Worm (Caenorhabditis elegans) whole organism, L2 larva: ENCODE measurements around the gene ddx-19.
A peak's percentile ranks its signal among the peaks of the same experiment; 100 is the strongest.

Source experiments
- C34F6.9 ChIP-seq: fragments of 150-350 bp; optimal IDR thresholded peaks from 2 replicates; lab custom pipeline; 2014; ENCODE audit warnings: missing biosample characterization, missing genetic modification characterization
- F13H6.1 ChIP-seq: sonication (generic microtip); optimal IDR thresholded peaks from 2 replicates; lab custom pipeline; 2016; ENCODE audit warnings: missing genetic modification characterization, missing compliant biosample characterization
- R02D3.7 ChIP-seq: fragments of 150-350 bp; optimal IDR thresholded peaks from 2 replicates; lab custom pipeline; 2014; ENCODE audit warnings: missing biosample characterization, missing genetic modification characterization
- Y55F3AM.14 ChIP-seq: fragments of 200-800 bp; sonication (Bioruptor generic); optimal IDR thresholded peaks from 2 replicates; lab custom pipeline; 2018; ENCODE audit warnings: mild to moderate bottlenecking, missing genetic modification characterization, missing compliant biosample characterization
- ZK546.5 ChIP-seq: sonication (generic microtip); optimal IDR thresholded peaks from 2 replicates; lab custom pipeline; 2017; ENCODE audit warnings: missing biosample characterization, missing genetic modification characterization
- alr-1 ChIP-seq: fragments of 150-350 bp; optimal IDR thresholded peaks from 2 replicates; lab custom pipeline; 2014; ENCODE audit warnings: missing biosample characterization, missing genetic modification characterization
- aly-2 ChIP-seq: fragments of 150-350 bp; optimal IDR thresholded peaks from 2 replicates; lab custom pipeline; 2014; ENCODE audit warnings: missing biosample characterization, missing genetic modification characterization
- ama-1 ChIP-seq: fragments of 150-350 bp; optimal IDR thresholded peaks from 2 replicates; lab custom pipeline; 2018; ENCODE audit warnings: inconsistent platforms
- blmp-1 ChIP-seq: sonication (generic microtip); optimal IDR thresholded peaks from 2 replicates; lab custom pipeline; 2017; ENCODE audit warnings: missing genetic modification characterization, mild to moderate bottlenecking, missing compliant biosample characterization, antibody characterized with exemption, moderate library complexity; ENCODE audit not compliant: insufficient read depth
- ceh-16 ChIP-seq: fragments of 150-350 bp; optimal IDR thresholded peaks from 2 replicates; lab custom pipeline; 2014; ENCODE audit warnings: missing biosample characterization, missing genetic modification characterization
- ceh-82 ChIP-seq: fragments of 150-350 bp; optimal IDR thresholded peaks from 2 replicates; lab custom pipeline; 2014; ENCODE audit warnings: missing biosample characterization, missing genetic modification characterization
- crh-2 ChIP-seq: sonication (generic microtip); optimal IDR thresholded peaks from 2 replicates; lab custom pipeline; 2017; ENCODE audit warnings: missing biosample characterization, missing genetic modification characterization
- dmd-4 ChIP-seq: sonication (generic microtip); optimal IDR thresholded peaks from 2 replicates; lab custom pipeline; 2017; ENCODE audit warnings: missing biosample characterization, missing genetic modification characterization
- egl-27 ChIP-seq: sonication (generic microtip); optimal IDR thresholded peaks from 3 replicates; lab custom pipeline; 2017; ENCODE audit warnings: missing biosample characterization, missing genetic modification reagents, missing genetic modification characterization
- elt-1 ChIP-seq: fragments of 150-350 bp; optimal IDR thresholded peaks from 2 replicates; lab custom pipeline; 2014; ENCODE audit warnings: missing biosample characterization, missing genetic modification characterization
- elt-3 ChIP-seq: sonication (generic microtip); optimal IDR thresholded peaks from 2 replicates; lab custom pipeline; 2017; ENCODE audit warnings: missing biosample characterization, missing genetic modification characterization
- fos-1 ChIP-seq: fragments of 150-350 bp; optimal IDR thresholded peaks from 2 replicates; lab custom pipeline; 2014; ENCODE audit warnings: missing biosample characterization, missing genetic modification characterization
- gmeb-1 ChIP-seq: fragments of 150-350 bp; optimal IDR thresholded peaks from 2 replicates; lab custom pipeline; 2014; ENCODE audit warnings: missing biosample characterization, missing genetic modification characterization
- lin-11 ChIP-seq: fragments of 150-350 bp; sonication (generic microtip); optimal IDR thresholded peaks from 2 replicates; lab custom pipeline; 2014; ENCODE audit warnings: missing biosample characterization, missing genetic modification characterization, inconsistent platforms, mixed read lengths
- lin-13 ChIP-seq: fragments of 150-350 bp; optimal IDR thresholded peaks from 2 replicates; lab custom pipeline; 2014; ENCODE audit warnings: missing biosample characterization, missing genetic modification reagents, missing genetic modification characterization
- lin-39 ChIP-seq: fragments of 150-350 bp; optimal IDR thresholded peaks from 2 replicates; lab custom pipeline; 2014; ENCODE audit warnings: missing biosample characterization, missing genetic modification reagents, missing genetic modification characterization
- lsy-2 ChIP-seq, 2 experiments: fragments of 150-350 bp in 1 of 2; sonication (generic microtip) in 1 of 2; optimal IDR thresholded peaks; 2 replicates each; lab custom pipeline; 2014 to 2017; ENCODE audit warnings: missing biosample characterization in 2 of 2, missing genetic modification characterization in 2 of 2
- mab-5 ChIP-seq: fragments of 150-350 bp; optimal IDR thresholded peaks from 2 replicates; lab custom pipeline; 2014; ENCODE audit warnings: missing biosample characterization, missing genetic modification characterization
- mbf-1 ChIP-seq: sonication (generic microtip); optimal IDR thresholded peaks from 2 replicates; lab custom pipeline; 2017; ENCODE audit warnings: missing biosample characterization, missing genetic modification characterization
- mdl-1 ChIP-seq, 2 experiments: fragments of 150-350 bp in 1 of 2; sonication (generic microtip) in 1 of 2; optimal IDR thresholded peaks; 2 replicates each; lab custom pipeline; 2017; ENCODE audit warnings: missing biosample characterization in 2 of 2, missing genetic modification characterization in 2 of 2
- nhr-10 ChIP-seq: sonication (generic microtip); optimal IDR thresholded peaks from 2 replicates; lab custom pipeline; 2017; ENCODE audit warnings: missing biosample characterization, missing genetic modification characterization
- nhr-11 ChIP-seq: fragments of 150-350 bp; optimal IDR thresholded peaks from 2 replicates; lab custom pipeline; 2014; ENCODE audit warnings: missing biosample characterization, missing genetic modification characterization
- nhr-12 ChIP-seq: fragments of 150-350 bp; optimal IDR thresholded peaks from 2 replicates; lab custom pipeline; 2014; ENCODE audit warnings: missing biosample characterization, missing genetic modification characterization
- nhr-129 ChIP-seq: fragments of 150-350 bp; optimal IDR thresholded peaks from 2 replicates; lab custom pipeline; 2014; ENCODE audit warnings: missing biosample characterization, missing genetic modification characterization
- nhr-21 ChIP-seq: fragments of 150-350 bp; optimal IDR thresholded peaks from 2 replicates; lab custom pipeline; 2014; ENCODE audit warnings: missing biosample characterization, missing genetic modification characterization
- nhr-23 ChIP-seq: fragments of 150-350 bp; optimal IDR thresholded peaks from 2 replicates; lab custom pipeline; 2014; ENCODE audit warnings: missing biosample characterization, missing genetic modification reagents, missing genetic modification characterization
- nhr-237 ChIP-seq: fragments of 150-350 bp; optimal IDR thresholded peaks from 2 replicates; lab custom pipeline; 2014; ENCODE audit warnings: missing biosample characterization, missing genetic modification characterization
- nhr-25 ChIP-seq: fragments of 150-350 bp; sonication (generic microtip); optimal IDR thresholded peaks from 3 replicates; lab custom pipeline; 2014; ENCODE audit warnings: missing biosample characterization, missing genetic modification characterization
- nhr-6 ChIP-seq: fragments of 150-350 bp; optimal IDR thresholded peaks from 2 replicates; lab custom pipeline; 2014; ENCODE audit warnings: missing biosample characterization, missing genetic modification characterization
- nhr-77 ChIP-seq: fragments of 150-350 bp; optimal IDR thresholded peaks from 2 replicates; lab custom pipeline; 2014; ENCODE audit warnings: missing biosample characterization, missing genetic modification characterization
- peb-1 ChIP-seq: fragments of 150-350 bp; optimal IDR thresholded peaks from 2 replicates; lab custom pipeline; 2014; ENCODE audit warnings: missing biosample characterization, missing genetic modification characterization
- sem-4 ChIP-seq: fragments of 150-350 bp; optimal IDR thresholded peaks from 2 replicates; lab custom pipeline; 2014; ENCODE audit warnings: missing biosample characterization, missing genetic modification reagents, missing genetic modification characterization
- skn-1 ChIP-seq: sonication (generic microtip); optimal IDR thresholded peaks from 2 replicates; lab custom pipeline; 2017; ENCODE audit warnings: missing biosample characterization, missing genetic modification characterization
- sma-3 ChIP-seq: sonication (generic microtip); optimal IDR thresholded peaks from 2 replicates; lab custom pipeline; 2016; ENCODE audit warnings: missing genetic modification reagents, missing genetic modification characterization, missing compliant biosample characterization
- sma-9 ChIP-seq, 2 experiments: fragments of 150-350 bp in 1 of 2; sonication (generic microtip) in 1 of 2; optimal IDR thresholded peaks; 2 replicates each; lab custom pipeline; 2014 to 2016; ENCODE audit warnings: missing genetic modification characterization in 2 of 2, mild to moderate bottlenecking in 1 of 2, missing biosample characterization in 1 of 2, missing compliant biosample characterization in 1 of 2, missing genetic modification reagents in 1 of 2, moderate library complexity in 1 of 2
- snpc-4 ChIP-seq: fragments of 150-350 bp; optimal IDR thresholded peaks from 2 replicates; lab custom pipeline; 2014; ENCODE audit warnings: missing biosample characterization, missing genetic modification characterization
- unc-39 ChIP-seq: fragments of 150-350 bp; optimal IDR thresholded peaks from 2 replicates; lab custom pipeline; 2014; ENCODE audit warnings: missing biosample characterization, missing genetic modification characterization
- unc-55 ChIP-seq: fragments of 150-350 bp; sonication (generic microtip); optimal IDR thresholded peaks from 3 replicates; lab custom pipeline; 2014; ENCODE audit warnings: missing biosample characterization, missing genetic modification reagents, missing genetic modification characterization
- unc-62 ChIP-seq: fragments of 150-350 bp; optimal IDR thresholded peaks from 2 replicates; lab custom pipeline; 2014; ENCODE audit warnings: missing biosample characterization, missing genetic modification reagents, missing genetic modification characterization
- zag-1 ChIP-seq: fragments of 150-350 bp; optimal IDR thresholded peaks from 2 replicates; lab custom pipeline; 2014; ENCODE audit warnings: missing biosample characterization, missing genetic modification characterization
- ztf-1 ChIP-seq: fragments of 200-800 bp; sonication (Bioruptor generic); conservative IDR thresholded peaks from 2 replicates; pipeline ENCODE4 v1.3.6; 2022; ENCODE audit warnings: missing genetic modification characterization, missing compliant biosample characterization
- ztf-11 ChIP-seq: sonication (generic microtip); optimal IDR thresholded peaks from 2 replicates; lab custom pipeline; 2017; ENCODE audit warnings: missing biosample characterization, missing genetic modification characterization
- ztf-4 ChIP-seq: fragments of 150-350 bp; optimal IDR thresholded peaks from 2 replicates; lab custom pipeline; 2014; ENCODE audit warnings: missing biosample characterization, missing genetic modification characterization

ddx-19 gene

DNA sequence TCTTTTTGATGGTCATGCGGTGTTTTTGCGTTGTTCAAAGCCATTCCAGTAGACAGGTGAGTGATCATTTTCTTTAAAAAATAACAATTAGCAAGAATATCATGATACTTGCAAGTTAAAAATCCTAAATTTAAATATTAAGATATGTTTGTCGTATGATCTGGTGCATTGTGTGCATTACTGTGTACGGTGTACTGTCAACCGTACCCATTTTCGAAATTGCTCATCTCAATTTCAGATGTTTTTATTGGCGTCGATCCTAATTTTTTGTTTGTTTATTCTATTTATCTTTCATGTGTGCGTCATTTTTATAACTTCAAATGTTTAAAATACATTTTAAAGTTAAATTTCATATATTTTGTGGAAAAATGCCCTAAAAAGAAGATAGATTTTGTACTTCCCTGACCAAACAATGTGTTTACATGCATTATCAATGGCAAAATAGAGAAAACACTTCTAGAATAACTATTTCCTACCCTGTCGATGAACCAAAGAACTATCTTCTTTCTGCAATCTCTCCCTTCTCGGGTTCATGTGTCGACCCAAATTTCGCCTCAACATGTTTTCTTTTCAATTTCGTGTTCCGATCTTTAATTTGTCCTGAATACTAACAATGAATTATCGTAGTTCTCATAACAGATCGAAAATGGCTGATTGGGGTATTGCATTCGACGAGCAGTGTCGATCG, at the start of gene ddx-19, which contains the start of gene T07D4.5:
Gene ddx-19 (plus strand): TSS at position 638 of the 688 bp plus-strand sequence.
Gene T07D4.5 (minus strand): TSS at position 71 of the 688 bp plus-strand sequence.
- no peak for TF ChIP-seq ztf-11 (tag; lab: Kevin White, UChicago)
- peak; percentile 89 to 98 for TF ChIP-seq lsy-2 (tag; optimal IDR thresholded peaks at IDR 0.05; lab: Kevin White, UChicago)
- TF ChIP-seq unc-62 (GFP tag; lab: Kevin White, UChicago) = no peak
- TF ChIP-seq lin-11 = no peak
- no peak for TF ChIP-seq ama-1 (lab: Kevin White, UChicago)
- peak; percentile 42 for TF ChIP-seq sma-3 (GFP tag; lab: Kevin White, UChicago)
- no peak for TF ChIP-seq ceh-82 (tag; lab: Kevin White, UChicago)
- TF ChIP-seq crh-2 (tag; lab: Kevin White, UChicago) = peak; percentile 42
- no peak for TF ChIP-seq unc-39 (tag; lab: Kevin White, UChicago)
- no peak for TF ChIP-seq zag-1
- no peak for TF ChIP-seq F13H6.1 (tag; lab: Kevin White, UChicago)
- no peak for TF ChIP-seq sem-4 (tag; lab: Kevin White, UChicago)
- TF ChIP-seq C34F6.9 (tag; lab: Kevin White, UChicago) = peak; percentile 67
- no peak for TF ChIP-seq mdl-1 (tag; optimal IDR thresholded peaks at IDR 0.05; lab: Kevin White, UChicago)
- no peak for TF ChIP-seq lin-39
- no peak for TF ChIP-seq mab-5 (tag; lab: Kevin White, UChicago)
- no peak for TF ChIP-seq dmd-4 (tag; lab: Kevin White, UChicago)
- TF ChIP-seq elt-3 (tag; lab: Kevin White, UChicago) = no peak
- TF ChIP-seq ZK546.5 (tag; lab: Kevin White, UChicago) = no peak
- TF ChIP-seq fos-1 (tag; lab: Kevin White, UChicago) = peak; percentile 1
- peak; percentile 25 for TF ChIP-seq lin-13 (GFP tag; lab: Kevin White, UChicago)
- no peak for TF ChIP-seq nhr-11 (tag; lab: Kevin White, UChicago)
- no peak for TF ChIP-seq ceh-16 (tag; lab: Kevin White, UChicago)
- TF ChIP-seq nhr-77 = no peak
- TF ChIP-seq R02D3.7 (tag; lab: Kevin White, UChicago) = no peak
- no peak for TF ChIP-seq nhr-237
- peak; percentile 24 for TF ChIP-seq nhr-129 (tag; lab: Kevin White, UChicago)
- TF ChIP-seq sma-9 (GFP tag; optimal IDR thresholded peaks at IDR 0.05; lab: Kevin White, UChicago) = no peak
- no peak for TF ChIP-seq sma-9 (tag; optimal IDR thresholded peaks at IDR 0.05; lab: Kevin White, UChicago)
- TF ChIP-seq aly-2 = no peak
- TF ChIP-seq mbf-1 (tag; lab: Kevin White, UChicago) = no peak
- peak; percentile 4 for TF ChIP-seq nhr-21
- no peak for TF ChIP-seq alr-1 (tag; lab: Kevin White, UChicago)
- no peak for TF ChIP-seq skn-1 (tag; lab: Kevin White, UChicago)
- TF ChIP-seq nhr-10 (tag; lab: Kevin White, UChicago) = no peak
- no peak for TF ChIP-seq nhr-12 (tag; lab: Kevin White, UChicago)
- TF ChIP-seq egl-27 (tag; lab: Kevin White, UChicago) = no peak
- TF ChIP-seq nhr-6 (tag; lab: Kevin White, UChicago) = no peak
- no peak for TF ChIP-seq elt-1 (tag; lab: Kevin White, UChicago)
- TF ChIP-seq snpc-4 (tag; lab: Kevin White, UChicago) = no peak
- TF ChIP-seq ztf-4 (tag; lab: Kevin White, UChicago) = no peak
- no peak for TF ChIP-seq nhr-25 (tag; lab: Kevin White, UChicago)
- peak; percentile 85 for TF ChIP-seq unc-55 (GFP tag; lab: Kevin White, UChicago)
- TF ChIP-seq blmp-1 (tag; lab: Kevin White, UChicago) = no peak
- peak; percentile 29 for TF ChIP-seq gmeb-1 (tag; lab: Kevin White, UChicago)
- no peak for TF ChIP-seq Y55F3AM.14 (GFP tag; lab: Kevin White, UChicago)
- no peak for TF ChIP-seq peb-1 (tag; lab: Kevin White, UChicago)
- no peak for TF ChIP-seq ztf-1
- TF ChIP-seq nhr-23 (tag; lab: Kevin White, UChicago) = no peak
